Worm (Caenorhabditis elegans) whole organism, L4 larva: ENCODE data around the gene ZK105.14.

Experiments used
- aly-2 ChIP-seq: sonication (generic microtip); optimal IDR thresholded peaks from 2 replicates; lab custom pipeline; 2018; ENCODE audit warnings: missing biosample characterization, missing genetic modification characterization
- daf-19 ChIP-seq: fragments of 200-800 bp; sonication (Bioruptor generic); conservative IDR thresholded peaks from 2 replicates; pipeline ENCODE4 v1.3.6; 2022; ENCODE audit warnings: missing genetic modification characterization, missing compliant biosample characterization
- egl-27 ChIP-seq: sonication (generic microtip); optimal IDR thresholded peaks from 3 replicates; lab custom pipeline; 2017; ENCODE audit warnings: missing biosample characterization, missing genetic modification reagents, missing genetic modification characterization
- mep-1 ChIP-seq: fragments of 150-350 bp; sonication (generic microtip); optimal IDR thresholded peaks from 3 replicates; lab custom pipeline; 2014; ENCODE audit warnings: missing biosample characterization, missing genetic modification characterization
- pha-4 ChIP-seq, 2 experiments: fragments of 150-350 bp in 1 of 2; fragments of 200-800 bp in 1 of 2; sonication (Bioruptor generic) in 1 of 2; IDR thresholded peaks in 1 of 2; optimal IDR thresholded peaks in 1 of 2; 2 replicates each; pipeline versions ENCODE4 v1.3.6 to Lab custom; 2014 to 2022; ENCODE audit warnings: missing genetic modification characterization in 2 of 2, missing genetic modification reagents in 2 of 2, missing biosample characterization in 1 of 2, missing compliant biosample characterization in 1 of 2
- unc-62 ChIP-seq, 3 experiments: fragments of 150-350 bp in 1 of 3; sonication (generic microtip); optimal IDR thresholded peaks in 2 of 3; peaks in 1 of 3; 1 replicate in 1 of 3; 2 replicates in 2 of 3; lab custom pipeline; 2014 to 2017; ENCODE audit warnings: missing biosample characterization in 3 of 3, missing genetic modification characterization in 3 of 3, missing genetic modification reagents in 3 of 3, missing genotype in 1 of 3

DNA sequence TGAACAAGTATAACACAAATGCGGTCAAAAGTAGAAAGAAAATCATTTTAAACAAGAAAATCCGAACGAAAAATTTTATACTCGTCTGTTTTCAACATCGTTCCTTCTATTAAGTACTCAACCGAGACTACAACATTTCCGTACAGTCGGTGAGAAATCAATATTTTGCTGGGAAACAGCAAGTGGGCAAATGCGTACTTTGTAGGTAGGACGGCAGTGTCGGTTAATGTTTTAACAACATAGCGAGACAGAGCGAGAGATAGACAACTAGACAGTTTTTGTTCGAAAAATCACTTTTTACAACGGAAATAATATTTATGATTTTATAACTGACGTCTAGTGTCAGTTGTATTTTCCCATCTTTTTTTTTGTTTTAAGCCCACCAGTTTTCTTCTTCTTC lies 40.5 kb downstream of the ZK105.14 start, which contains the start of gene cyp-33A1:
- no peak for TF ChIP-seq unc-62 (GFP tag; optimal IDR thresholded peaks at IDR 0.05 in 1 of 2; lab: Kevin White, UChicago)
- no peak for TF ChIP-seq unc-62 (tag; optimal IDR thresholded peaks at IDR 0.05; lab: Kevin White, UChicago)
- TF ChIP-seq mep-1 (tag; lab: Kevin White, UChicago): no peak
- no peak for TF ChIP-seq daf-19
- TF ChIP-seq pha-4 (GFP tag; IDR thresholded peaks at IDR 0.05; lab: Robert Waterston, UW): no peak
- TF ChIP-seq pha-4 (tag; optimal IDR thresholded peaks at IDR 0.05; lab: Kevin White, UChicago): no peak
- TF ChIP-seq aly-2 (tag; lab: Kevin White, UChicago): no peak
- TF ChIP-seq egl-27 (tag; lab: Kevin White, UChicago): no peak
